Worm (Caenorhabditis elegans): Measurements from ENCODE around the gene F19B10.10.

Gene F19B10.10

ce11 chrII:3711047-3711446, 29.8 kb upstream of the F19B10.10 start, which contains the start of gene fbxc-53:
TSS of gene fbxc-53 (plus strand) at chrII:3711291.
- TF ChIP-seq ceh-39 (tag; optimal IDR thresholded peaks at IDR 0.05) (no peak), elt-1 (tag; optimal IDR thresholded peaks at IDR 0.05; ENCODE audit: borderline replicate concordance, insufficient read depth) (no peak), ztf-11 (tag; optimal IDR thresholded peaks at IDR 0.05) (no peak), hlh-1 (tag; optimal IDR thresholded peaks at IDR 0.05) (no peak), nhr-12 (tag; optimal IDR thresholded peaks at IDR 0.05) (no peak)

- TF ChIP-seq unc-62 (GFP tag; optimal IDR thresholded peaks at IDR 0.05) (no peak), mls-2 (tag; optimal IDR thresholded peaks at IDR 0.05) (no peak), sptf-1 (tag; optimal IDR thresholded peaks at IDR 0.05) (no peak), ham-2 (GFP tag; optimal IDR thresholded peaks at IDR 0.05) (no peak), nhr-2 (tag; optimal IDR thresholded peaks at IDR 0.05) (no peak), nhr-12 (tag; optimal IDR thresholded peaks at IDR 0.05) (no peak), pha-4 (tag; optimal IDR thresholded peaks at IDR 0.05) (no peak), unc-39 (tag; optimal IDR thresholded peaks at IDR 0.05) (no peak), flh-1 (GFP tag; optimal IDR thresholded peaks at IDR 0.05) (no peak), ceh-83 (GFP tag; optimal IDR thresholded peaks at IDR 0.05) (no peak), drap-1 (GFP tag; optimal IDR thresholded peaks at IDR 0.05) (no peak), snpc-4 (tag; optimal IDR thresholded peaks at IDR 0.05) (no peak), ceh-43 (GFP tag; optimal IDR thresholded peaks at IDR 0.05) (no peak)
Observed at ce11 chrII:3709255-3709654, 28.0 kb upstream of the F19B10.10 start, which contains the start of gene srx-110. TSS of gene srx-110 (plus strand) at chrII:3709555.

ce11 chrII:3705320-3705719, 24.1 kb upstream of the F19B10.10 start, which contains the start of gene srx-108:
TSS of gene srx-108 (plus strand) at chrII:3705620.
- TF ChIP-seq unc-120 (tag; optimal IDR thresholded peaks at IDR 0.05; ENCODE audit: poor library complexity, severe bottlenecking) (no peak), mab-5 (tag; optimal IDR thresholded peaks at IDR 0.05) (no peak), pha-4 (tag; optimal IDR thresholded peaks at IDR 0.05) (no peak), bed-3 (GFP tag; optimal IDR thresholded peaks at IDR 0.05) (no peak), ceh-43 (GFP tag; optimal IDR thresholded peaks at IDR 0.05) (no peak), nhr-12 (tag; optimal IDR thresholded peaks at IDR 0.05) (no peak), sem-2 (GFP tag; optimal IDR thresholded peaks at IDR 0.05) (no peak), drap-1 (GFP tag; optimal IDR thresholded peaks at IDR 0.05) (no peak), snpc-4 (tag; optimal IDR thresholded peaks at IDR 0.05) (no peak), mls-2 (tag; optimal IDR thresholded peaks at IDR 0.05) (no peak), sptf-1 (tag; optimal IDR thresholded peaks at IDR 0.05) (no peak), elt-3 (tag; optimal IDR thresholded peaks at IDR 0.05) (no peak), nhr-237 (tag; optimal IDR thresholded peaks at IDR 0.05) (no peak), ztf-11 (tag; optimal IDR thresholded peaks at IDR 0.05) (no peak), tbx-8 (GFP tag; optimal IDR thresholded peaks at IDR 0.05) (no peak), blmp-1 (tag; optimal IDR thresholded peaks at IDR 0.05) (no peak), elt-1 (tag; optimal IDR thresholded peaks at IDR 0.05; ENCODE audit: borderline replicate concordance, insufficient read depth) (no peak)

ce11 chrII:3701305-3701704, 20.1 kb upstream of the F19B10.10 start, which contains the start of gene srx-105:
TSS of gene srx-105 (minus strand) at chrII:3701405.
- TF ChIP-seq pha-4 (tag; optimal IDR thresholded peaks at IDR 0.05) (no peak), nhr-28 (tag; optimal IDR thresholded peaks at IDR 0.05) (no peak), ces-1 (GFP tag; optimal IDR thresholded peaks at IDR 0.05) (no peak), flh-1 (GFP tag; optimal IDR thresholded peaks at IDR 0.05) (no peak)

ce11 chrII:3699591-3699990, 18.4 kb upstream of the F19B10.10 start, which contains the start of gene srx-104:
TSS of gene srx-104 (minus strand) at chrII:3699691.
- no peak for TF ChIP-seq ztf-11 (tag; optimal IDR thresholded peaks at IDR 0.05)

- TF ChIP-seq tbx-8 (GFP tag; optimal IDR thresholded peaks at IDR 0.05) (no peak), elt-1 (tag; optimal IDR thresholded peaks at IDR 0.05; ENCODE audit: borderline replicate concordance, insufficient read depth) (no peak), snpc-4 (tag; optimal IDR thresholded peaks at IDR 0.05) (no peak), drap-1 (GFP tag; optimal IDR thresholded peaks at IDR 0.05) (no peak), unc-120 (tag; optimal IDR thresholded peaks at IDR 0.05; ENCODE audit: poor library complexity, severe bottlenecking) (no peak), elt-3 (tag; optimal IDR thresholded peaks at IDR 0.05) (no peak), blmp-1 (tag; optimal IDR thresholded peaks at IDR 0.05) (no peak), ces-1 (GFP tag; optimal IDR thresholded peaks at IDR 0.05) (no peak), zip-8 (tag; optimal IDR thresholded peaks at IDR 0.05) (no peak), mab-5 (tag; optimal IDR thresholded peaks at IDR 0.05) (no peak), ztf-11 (tag; optimal IDR thresholded peaks at IDR 0.05) (no peak)
Observed at ce11 chrII:3694664-3695063, 13.4 kb upstream of the F19B10.10 start, which contains the start of gene srx-102. TSS of gene srx-102 (minus strand) at chrII:3694764.

Data from whole organism, mixed stage, embryonic.